Fruit fly (Drosophila melanogaster) whole organism, embryonic: ENCODE measurements around the gene CG5050.

Source experiments
- CG12071 ChIP-seq: fragments of 200-800 bp; sonication (Bioruptor generic); optimal IDR thresholded peaks from 3 replicates; lab custom pipeline; 2018; ENCODE audit warnings: missing biosample characterization, mild to moderate bottlenecking, missing genetic modification characterization
- CG17385 ChIP-seq: fragments of 200-800 bp; sonication (Bioruptor generic); optimal IDR thresholded peaks from 3 replicates; lab custom pipeline; 2018; ENCODE audit warnings: missing biosample characterization, mild to moderate bottlenecking, missing genetic modification characterization
- CG17568 ChIP-seq: fragments of 200-800 bp; sonication (Bioruptor generic); optimal IDR thresholded peaks from 2 replicates; lab custom pipeline; 2018; ENCODE audit warnings: missing biosample characterization, mild to moderate bottlenecking, missing genetic modification characterization, moderate library complexity
- CG2116 ChIP-seq: fragments of 200-800 bp; sonication (Bioruptor generic); optimal IDR thresholded peaks from 3 replicates; lab custom pipeline; 2018; ENCODE audit warnings: missing biosample characterization, mild to moderate bottlenecking, missing genetic modification characterization
- CG2120 ChIP-seq: fragments of 200-800 bp; sonication (Bioruptor generic); optimal IDR thresholded peaks from 3 replicates; lab custom pipeline; 2016; ENCODE audit warnings: missing biosample characterization, missing genetic modification characterization
- CG34376 ChIP-seq: fragments of 200-800 bp; sonication (Bioruptor generic); optimal IDR thresholded peaks from 2 replicates; lab custom pipeline; 2018; ENCODE audit warnings: missing biosample characterization, mild to moderate bottlenecking, missing genetic modification characterization
- CG3726 ChIP-seq: fragments of 200-800 bp; sonication (Bioruptor generic); IDR thresholded peaks from 3 replicates; pipeline ENCODE4, ENCODE4 v1.3.6; 2022; ENCODE audit warnings: missing biosample characterization, missing genetic modification characterization
- CG42726 ChIP-seq: fragments of 200-800 bp; sonication (Bioruptor generic); IDR thresholded peaks from 2 replicates; pipeline ENCODE4 v1.3.6; 2022; ENCODE audit warnings: missing biosample characterization, missing genetic modification characterization; ENCODE audit not compliant: partially characterized antibody
- CG4820 ChIP-seq: fragments of 200-800 bp; sonication (Bioruptor generic); optimal IDR thresholded peaks from 3 replicates; lab custom pipeline; 2016; ENCODE audit warnings: missing biosample characterization, missing genetic modification characterization
- CG6689 ChIP-seq: fragments of 200-800 bp; sonication (Bioruptor generic); IDR thresholded peaks from 2 replicates; pipeline ENCODE4 v1.3.6; 2022; ENCODE audit warnings: missing biosample characterization, missing genetic modification characterization
- CG7987 ChIP-seq: fragments of 200-800 bp; sonication (Bioruptor generic); optimal IDR thresholded peaks from 2 replicates; lab custom pipeline; 2018; ENCODE audit warnings: missing biosample characterization, mild to moderate bottlenecking, missing genetic modification characterization, moderate library complexity
- CoRest ChIP-seq: fragments of 200-800 bp; sonication (Bioruptor generic); optimal IDR thresholded peaks from 3 replicates; lab custom pipeline; 2018; ENCODE audit warnings: missing biosample characterization, mild to moderate bottlenecking, missing genetic modification characterization, moderate library complexity
- Dll ChIP-seq: fragments of 200-800 bp; sonication (Bioruptor generic); IDR thresholded peaks from 4 replicates; pipeline ENCODE4 v1.3.6; 2022; ENCODE audit warnings: missing biosample characterization, missing genetic modification characterization; ENCODE audit not compliant: partially characterized antibody
- Ets65A ChIP-seq: fragments of 200-800 bp; sonication (Bioruptor generic); peaks from one replicate; lab custom pipeline; 2016; ENCODE audit warnings: missing biosample characterization, missing genetic modification characterization
- HmgD ChIP-seq: fragments of 200-800 bp; sonication (Bioruptor generic); optimal IDR thresholded peaks from 3 replicates; lab custom pipeline; 2016; ENCODE audit warnings: missing biosample characterization, missing genetic modification characterization
- Hr3 ChIP-seq: fragments of 200-800 bp; sonication (Bioruptor generic); optimal IDR thresholded peaks from 3 replicates; lab custom pipeline; 2016; ENCODE audit warnings: missing biosample characterization, missing genetic modification characterization
- Hr51 ChIP-seq, 2 experiments: fragments of 200-800 bp; sonication (Bioruptor generic); optimal IDR thresholded peaks; 2 replicates in 1 of 2; 3 replicates in 1 of 2; lab custom pipeline; 2016 to 2018; ENCODE audit warnings: missing biosample characterization in 2 of 2, missing genetic modification characterization in 2 of 2, mild to moderate bottlenecking in 1 of 2, moderate library complexity in 1 of 2
- Meics ChIP-seq: fragments of 200-800 bp; sonication (Bioruptor generic); optimal IDR thresholded peaks from 2 replicates; lab custom pipeline; 2017; ENCODE audit warnings: missing biosample characterization, mild to moderate bottlenecking, missing genetic modification characterization
- NFAT ChIP-seq: fragments of 200-800 bp; sonication (Bioruptor generic); IDR thresholded peaks from 2 replicates; pipeline ENCODE4 v1.3.6; 2022; ENCODE audit warnings: missing biosample characterization, missing genetic modification characterization
- Nf-YC ChIP-seq: fragments of 200-800 bp; optimal IDR thresholded peaks from 3 replicates; lab custom pipeline; 2019; ENCODE audit warnings: missing biosample characterization, mild to moderate bottlenecking, missing genetic modification characterization, moderate library complexity
- NfI ChIP-seq: fragments of 200-800 bp; sonication (Bioruptor generic); optimal IDR thresholded peaks from 3 replicates; lab custom pipeline; 2018; ENCODE audit warnings: missing biosample characterization, mild to moderate bottlenecking, missing genetic modification characterization, moderate library complexity
- Ptx1 ChIP-seq: fragments of 200-800 bp; sonication (Bioruptor generic); IDR thresholded peaks from 2 replicates; pipeline ENCODE4 v1.3.6; 2022; ENCODE audit warnings: missing biosample characterization, missing genetic modification characterization
- Tbp ChIP-seq: fragments of >200 bp; optimal IDR thresholded peaks from 2 replicates; lab custom pipeline; 2018; ENCODE audit warnings: missing biosample characterization, missing genetic modification characterization
- Xbp1 ChIP-seq: fragments of 200-800 bp; sonication (Bioruptor generic); optimal IDR thresholded peaks from 3 replicates; lab custom pipeline; 2016; ENCODE audit warnings: missing biosample characterization, mild to moderate bottlenecking, missing genetic modification characterization
- abd-A ChIP-seq: fragments of 200-800 bp; sonication (Bioruptor generic); optimal IDR thresholded peaks from 3 replicates; lab custom pipeline; 2019; ENCODE audit warnings: missing biosample characterization, mild to moderate bottlenecking, missing genetic modification characterization, moderate library complexity
- ap ChIP-seq: fragments of 200-800 bp; sonication (Bioruptor generic); IDR thresholded peaks from 2 replicates; pipeline ENCODE4 v1.3.6; 2022; ENCODE audit warnings: missing biosample characterization, missing genetic modification characterization
- bcd ChIP-seq: fragments of 200-800 bp; sonication (Bioruptor generic); optimal IDR thresholded peaks from 2 replicates; lab custom pipeline; 2017; ENCODE audit warnings: missing biosample characterization, mild to moderate bottlenecking, missing genetic modification characterization
- bowl ChIP-seq: fragments of 200-800 bp; sonication (Bioruptor generic); IDR thresholded peaks from 2 replicates; pipeline ENCODE4 v1.3.6; 2022; ENCODE audit warnings: missing biosample characterization, missing genetic modification characterization
- chn ChIP-seq: fragments of 200-800 bp; sonication (Bioruptor generic); optimal IDR thresholded peaks from 2 replicates; lab custom pipeline; 2016; ENCODE audit warnings: missing biosample characterization, missing genetic modification characterization
- crc ChIP-seq: fragments of 200-800 bp; sonication (Bioruptor generic); optimal IDR thresholded peaks from 2 replicates; lab custom pipeline; 2016; ENCODE audit warnings: missing biosample characterization, missing genetic modification characterization
- dan ChIP-seq: fragments of 200-800 bp; sonication (Bioruptor generic); IDR thresholded peaks from 2 replicates; pipeline ENCODE4 v1.3.6; 2022; ENCODE audit warnings: missing biosample characterization, missing genetic modification characterization
- danr ChIP-seq: fragments of 200-800 bp; sonication (Bioruptor generic); IDR thresholded peaks from 2 replicates; pipeline ENCODE4 v1.3.6; 2022; ENCODE audit warnings: missing biosample characterization, missing genetic modification characterization
- eve ChIP-seq, 2 experiments: fragments of >200 bp; optimal IDR thresholded peaks; 2 replicates each; lab custom pipeline; 2017; ENCODE audit warnings: missing biosample characterization in 2 of 2, missing genetic modification characterization in 2 of 2
- fd102C ChIP-seq: fragments of 200-800 bp; sonication (Bioruptor generic); optimal IDR thresholded peaks from 2 replicates; lab custom pipeline; 2018; ENCODE audit warnings: missing biosample characterization, mild to moderate bottlenecking, missing genetic modification characterization, moderate library complexity
- fru ChIP-seq: fragments of >200 bp; optimal IDR thresholded peaks from 2 replicates; lab custom pipeline; 2017
- fu2 ChIP-seq: fragments of 200-800 bp; sonication (Bioruptor generic); optimal IDR thresholded peaks from 2 replicates; lab custom pipeline; 2016; ENCODE audit warnings: missing biosample characterization, missing genetic modification characterization
- gcm ChIP-seq: fragments of 200-800 bp; sonication (Bioruptor generic); optimal IDR thresholded peaks from 2 replicates; lab custom pipeline; 2019; ENCODE audit warnings: missing biosample characterization, mild to moderate bottlenecking, missing genetic modification characterization, moderate library complexity
- grn ChIP-seq: fragments of 200-800 bp; sonication (Bioruptor generic); optimal IDR thresholded peaks from 3 replicates; lab custom pipeline; 2017; ENCODE audit warnings: missing biosample characterization, missing genetic modification characterization
- lilli ChIP-seq: fragments of 200-800 bp; sonication (Bioruptor generic); optimal IDR thresholded peaks from 3 replicates; lab custom pipeline; 2016; ENCODE audit warnings: missing biosample characterization, missing genetic modification characterization
- nerfin-1 ChIP-seq: fragments of 200-800 bp; sonication (Bioruptor generic); optimal IDR thresholded peaks from 3 replicates; lab custom pipeline; 2019; ENCODE audit warnings: missing biosample characterization, mild to moderate bottlenecking, missing genetic modification characterization, moderate library complexity
- oc ChIP-seq: fragments of 200-800 bp; sonication (Bioruptor generic); optimal IDR thresholded peaks from 2 replicates; lab custom pipeline; 2018; ENCODE audit warnings: missing biosample characterization, mild to moderate bottlenecking, missing genetic modification characterization, moderate library complexity
- odd ChIP-seq: fragments of 200-800 bp; sonication (Bioruptor generic); optimal IDR thresholded peaks from 2 replicates; lab custom pipeline; 2017; ENCODE audit warnings: missing biosample characterization, mild to moderate bottlenecking, missing genetic modification characterization
- org-1 ChIP-seq: fragments of 200-800 bp; sonication (Bioruptor generic); optimal IDR thresholded peaks from 2 replicates; lab custom pipeline; 2017; ENCODE audit warnings: missing biosample characterization, missing genetic modification characterization
- sc ChIP-seq, 3 experiments: fragments of >200 bp in 2 of 3; fragments of 200-800 bp in 1 of 3; sonication (Bioruptor generic) in 1 of 3; optimal IDR thresholded peaks; 2 replicates in 2 of 3; 3 replicates in 1 of 3; lab custom pipeline; 2017; ENCODE audit warnings: mild to moderate bottlenecking in 1 of 3, missing biosample characterization in 1 of 3, missing genetic modification characterization in 1 of 3, missing genetic modification reagents in 1 of 3
- scrt ChIP-seq: fragments of 200-800 bp; sonication (Bioruptor generic); optimal IDR thresholded peaks from 2 replicates; lab custom pipeline; 2018; ENCODE audit warnings: missing biosample characterization, mild to moderate bottlenecking, missing genetic modification characterization, moderate library complexity
- sens-2 ChIP-seq: fragments of 200-800 bp; sonication (Bioruptor generic); IDR thresholded peaks from 2 replicates; pipeline ENCODE4 v1.3.6; 2022; ENCODE audit warnings: missing biosample characterization, missing genetic modification characterization
- slbo ChIP-seq: fragments of 200-800 bp; sonication (Bioruptor generic); IDR thresholded peaks from 2 replicates; pipeline ENCODE4 v1.3.6; 2022; ENCODE audit warnings: missing biosample characterization, missing genetic modification characterization
- slou ChIP-seq: fragments of 200-800 bp; sonication (Bioruptor generic); optimal IDR thresholded peaks from 3 replicates; lab custom pipeline; 2016; ENCODE audit warnings: missing biosample characterization, missing genetic modification characterization
- ssp ChIP-seq: fragments of 200-800 bp; sonication (Bioruptor generic); IDR thresholded peaks from 2 replicates; pipeline ENCODE4 v1.3.6; 2022; ENCODE audit warnings: missing biosample characterization, missing genetic modification characterization
- twi ChIP-seq: fragments of 200-800 bp; optimal IDR thresholded peaks from 2 replicates; lab custom pipeline; 2019; ENCODE audit warnings: missing biosample characterization, mild to moderate bottlenecking, missing genetic modification characterization, moderate library complexity
- zfh2 ChIP-seq: fragments of 200-800 bp; sonication (Bioruptor generic); optimal IDR thresholded peaks from 2 replicates; lab custom pipeline; 2016; ENCODE audit warnings: missing biosample characterization, missing genetic modification characterization

CG5050 gene

DNA sequence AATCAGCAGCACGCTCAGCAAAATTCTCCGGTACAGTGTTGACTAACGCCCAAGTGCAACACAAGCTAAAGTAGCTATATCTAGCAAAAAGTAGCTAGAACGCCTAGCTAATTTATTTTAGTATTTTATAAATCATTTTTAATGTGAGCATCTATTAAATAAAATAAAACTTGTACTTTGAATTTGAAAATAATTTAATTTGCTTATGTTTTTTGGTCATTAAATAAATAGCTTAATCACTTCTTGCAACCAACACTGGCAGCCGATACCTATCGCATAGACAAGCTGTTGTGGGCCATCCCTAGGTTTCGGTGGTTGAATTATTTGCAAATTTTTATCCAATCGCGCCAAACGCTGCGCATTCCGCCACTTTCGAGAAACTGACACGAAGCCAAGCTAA lies 42.4 kb upstream of the CG5050 start, which contains the start of the genes Polr2J and CG15141 (continued):
- TF ChIP-seq CG2120 (GFP tag; lab: Kevin White, UChicago): peak; percentile 94
- TF ChIP-seq sc (optimal IDR thresholded peaks at IDR 0.05; lab: Kevin White, UChicago): no peak
- TF ChIP-seq sc (GFP tag; optimal IDR thresholded peaks at IDR 0.05; lab: Kevin White, UChicago): peak; percentile 56
- TF ChIP-seq Ets65A (GFP tag; lab: Kevin White, UChicago): peak; percentile 98
- TF ChIP-seq CoRest (tag; lab: Kevin White, UChicago): peak; percentile 92
- TF ChIP-seq Tbp (GFP tag; lab: Kevin White, UChicago): no peak
- TF ChIP-seq chn (GFP tag; lab: Kevin White, UChicago): peak; percentile 75
- no peak for TF ChIP-seq oc
- TF ChIP-seq zfh2: peak; percentile 88
- TF ChIP-seq fu2 (GFP tag; lab: Kevin White, UChicago): peak; percentile 82
- peak; percentile 91 for TF ChIP-seq ssp (GFP tag; lab: Robert Waterston, UW)
- TF ChIP-seq abd-A (tag; lab: Kevin White, UChicago): no peak
- no peak for TF ChIP-seq eve (GFP tag; optimal IDR thresholded peaks at IDR 0.05; lab: Kevin White, UChicago)
- peak; percentile 76; the same call in 1 of the 2 replicates for TF ChIP-seq ap (GFP tag; lab: Robert Waterston, UW)
- 0 out of 2 replicates have a peak, but pooled peaks have one; percentile 17 for TF ChIP-seq bowl (GFP tag; lab: Robert Waterston, UW)
- peak; percentile 18 for TF ChIP-seq fd102C
- peak; percentile 96 for TF ChIP-seq Dll (GFP tag; lab: Robert Waterston, UW)
- TF ChIP-seq CG42726 (GFP tag; lab: Robert Waterston, UW): 0 out of 2 replicates have a peak, but pooled peaks have one; percentile 38
- no peak for TF ChIP-seq crc
- TF ChIP-seq gcm: no peak
- peak; percentile 56; the same call in 1 of the 2 replicates for TF ChIP-seq sens-2 (GFP tag; lab: Robert Waterston, UW)
- TF ChIP-seq Meics (GFP tag; lab: Kevin White, UChicago): peak; percentile 78
- peak; percentile 86 for TF ChIP-seq CG6689 (GFP tag; lab: Robert Waterston, UW)
- TF ChIP-seq CG4820 (GFP tag; lab: Kevin White, UChicago): peak; percentile 83
- TF ChIP-seq danr (GFP tag; lab: Robert Waterston, UW): peak; percentile 79; the same call in 1 of the 2 replicates
- TF ChIP-seq slbo (GFP tag; lab: Robert Waterston, UW): peak; percentile 94
- TF ChIP-seq CG17385 (GFP tag; lab: Kevin White, UChicago): peak; percentile 70
- TF ChIP-seq grn (GFP tag; lab: Kevin White, UChicago): no peak
- peak; percentile 76 for TF ChIP-seq CG34376 (GFP tag; lab: Kevin White, UChicago)
- TF ChIP-seq org-1: peak; percentile 19
- TF ChIP-seq CG17568 (GFP tag; lab: Kevin White, UChicago): no peak
- TF ChIP-seq bcd (GFP tag; lab: Kevin White, UChicago): peak; percentile 89
- TF ChIP-seq NfI (GFP tag; lab: Kevin White, UChicago): peak; percentile 86
- peak; percentile 83 to 87 for TF ChIP-seq Hr51 (GFP tag; optimal IDR thresholded peaks at IDR 0.05; lab: Kevin White, UChicago)
- no peak for TF ChIP-seq fru (lab: Kevin White, UChicago)
- peak; percentile 84 for TF ChIP-seq NFAT (GFP tag; lab: Robert Waterston, UW)
- TF ChIP-seq CG3726 (GFP tag; lab: Robert Waterston, UW): peak; percentile 68; the same call in 2 of the 3 replicates
- TF ChIP-seq twi (tag; lab: Kevin White, UChicago): no peak
- peak; percentile 94 for TF ChIP-seq Hr3 (GFP tag; lab: Kevin White, UChicago)
- TF ChIP-seq scrt (GFP tag; lab: Kevin White, UChicago): peak; percentile 70
- peak; percentile 92 for TF ChIP-seq Nf-YC (tag; lab: Kevin White, UChicago)
- TF ChIP-seq Ptx1: peak; percentile 95
- peak; percentile 41 for TF ChIP-seq CG7987 (GFP tag; lab: Kevin White, UChicago)
- no peak for TF ChIP-seq odd
- TF ChIP-seq slou: peak; percentile 82
- TF ChIP-seq HmgD (GFP tag; lab: Kevin White, UChicago): no peak
- peak; percentile 96 for TF ChIP-seq nerfin-1 (tag; lab: Kevin White, UChicago)
- TF ChIP-seq Xbp1 (GFP tag; lab: Kevin White, UChicago): peak; percentile 92
- no peak for TF ChIP-seq dan (GFP tag; lab: Robert Waterston, UW)
- TF ChIP-seq lilli (GFP tag; lab: Kevin White, UChicago): peak; percentile 93
- no peak for TF ChIP-seq CG12071 (GFP tag; lab: Kevin White, UChicago)
- TF ChIP-seq CG2116 (GFP tag; lab: Kevin White, UChicago): peak; percentile 71
